Worm (Caenorhabditis elegans): ENCODE results near the gene nep-26.

DNA sequence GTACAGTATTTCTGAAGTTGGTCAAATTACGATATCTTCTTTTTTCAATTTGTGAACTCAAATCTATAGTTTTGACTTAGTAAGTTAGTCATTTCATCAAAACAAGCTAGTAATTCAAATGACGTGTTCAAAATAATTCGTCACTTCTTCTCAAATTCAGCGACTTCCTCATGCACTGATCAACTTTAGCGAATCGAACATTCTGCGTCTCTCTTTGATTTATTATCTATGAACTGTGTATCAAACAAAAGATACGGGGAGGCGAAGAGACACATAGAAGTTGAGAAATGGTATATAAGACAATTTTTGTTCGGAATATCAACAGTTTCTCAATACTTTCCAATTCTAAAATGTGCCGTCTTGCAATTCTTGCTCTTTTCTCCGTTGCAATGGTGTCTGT, 12.0 kb upstream of the nep-26 start, which contains the start of gene srlf-34:
- TF ChIP-seq hlh-26 (GFP tag; conservative IDR thresholded peaks at IDR 0.05) (no peak), zim-3 (tag; optimal IDR thresholded peaks at IDR 0.05) (no peak), rec-8 (tag; optimal IDR thresholded peaks at IDR 0.05) (no peak), snpc-1.1 (tag; optimal IDR thresholded peaks at IDR 0.05; ENCODE audit: insufficient read depth) (no peak), akir-1 (GFP tag; optimal IDR thresholded peaks at IDR 0.05) (no peak), ceh-91 (GFP tag; IDR thresholded peaks at IDR 0.05) (no peak), gei-17 (GFP tag; optimal IDR thresholded peaks at IDR 0.05) (no peak), tbp1 (GFP tag; optimal IDR thresholded peaks at IDR 0.05) (no peak), pha-4 (tag; optimal IDR thresholded peaks at IDR 0.05) (no peak), mes-4 (tag; optimal IDR thresholded peaks at IDR 0.05) (no peak), K12H6.12 (tag; optimal IDR thresholded peaks at IDR 0.05) (no peak), C17E4.6 (GFP tag; IDR thresholded peaks at IDR 0.05) (no peak), nhr-27 (tag; optimal IDR thresholded peaks at IDR 0.05) (no peak)
